Fruit fly (Drosophila melanogaster) whole organism, pupa: ENCODE measurements around the gene CG32812.

Experiments used
- CG10348 ChIP-seq: fragments of 200-800 bp; sonication (Bioruptor generic); IDR thresholded peaks from 2 replicates; pipeline ENCODE4 v1.3.6; 2022; ENCODE audit warnings: missing biosample characterization, missing genetic modification characterization
- CG12605 ChIP-seq: fragments of 200-800 bp; sonication (Bioruptor generic); IDR thresholded peaks from 2 replicates; pipeline ENCODE4 v1.3.6; 2022; ENCODE audit warnings: missing biosample characterization, missing genetic modification characterization
- CG13204 ChIP-seq: fragments of 200-800 bp; sonication (Bioruptor generic); optimal IDR thresholded peaks from 2 replicates; lab custom pipeline; 2018; ENCODE audit warnings: missing biosample characterization, mild to moderate bottlenecking, missing genetic modification characterization, moderate library complexity
- CG14655 ChIP-seq: fragments of 200-800 bp; sonication (Bioruptor generic); optimal IDR thresholded peaks from 3 replicates; lab custom pipeline; 2017; ENCODE audit warnings: mild to moderate bottlenecking, missing biosample characterization, missing genetic modification reagents, missing genetic modification characterization
- CG15710 ChIP-seq: fragments of 200-800 bp; sonication (Bioruptor generic); optimal IDR thresholded peaks from 2 replicates; lab custom pipeline; 2018; ENCODE audit warnings: missing biosample characterization, mild to moderate bottlenecking, missing genetic modification characterization, moderate library complexity
- CG17806 ChIP-seq: fragments of 200-800 bp; sonication (Bioruptor generic); optimal IDR thresholded peaks from 2 replicates; lab custom pipeline; 2018; ENCODE audit warnings: missing biosample characterization, mild to moderate bottlenecking, missing genetic modification characterization, moderate library complexity
- CG32121 ChIP-seq: fragments of 200-800 bp; sonication (Bioruptor generic); IDR thresholded peaks from 2 replicates; pipeline ENCODE4 v1.3.6; 2022; ENCODE audit warnings: missing biosample characterization, missing genetic modification characterization
- CG34367 ChIP-seq: fragments of 200-800 bp; sonication (Bioruptor generic); optimal IDR thresholded peaks from 2 replicates; lab custom pipeline; 2018; ENCODE audit warnings: missing biosample characterization, mild to moderate bottlenecking, missing genetic modification characterization
- CG4496 ChIP-seq: fragments of 200-800 bp; sonication (Bioruptor generic); IDR thresholded peaks from 3 replicates; pipeline ENCODE4 v1.3.6; 2022; ENCODE audit warnings: missing biosample characterization, missing genetic modification characterization
- CG8159 ChIP-seq: fragments of 200-800 bp; sonication (Bioruptor generic); optimal IDR thresholded peaks from 3 replicates; lab custom pipeline; 2018; ENCODE audit warnings: missing biosample characterization, mild to moderate bottlenecking, missing genetic modification characterization, moderate library complexity
- CG8301 ChIP-seq: fragments of 200-800 bp; sonication (Bioruptor generic); optimal IDR thresholded peaks from 2 replicates; lab custom pipeline; 2018; ENCODE audit warnings: missing biosample characterization, mild to moderate bottlenecking, missing genetic modification characterization
- CG9948 ChIP-seq: fragments of 200-800 bp; sonication (Bioruptor generic); optimal IDR thresholded peaks from 2 replicates; lab custom pipeline; 2018; ENCODE audit warnings: missing biosample characterization, mild to moderate bottlenecking, missing genetic modification characterization, moderate library complexity
- D1 ChIP-seq: fragments of 200-800 bp; sonication (Bioruptor generic); optimal IDR thresholded peaks from 2 replicates; lab custom pipeline; 2018; ENCODE audit warnings: missing biosample characterization, mild to moderate bottlenecking, missing genetic modification characterization, moderate library complexity
- EcR ChIP-seq: fragments of 200-800 bp; sonication (Bioruptor generic); optimal IDR thresholded peaks from 3 replicates; lab custom pipeline; 2019; ENCODE audit warnings: missing biosample characterization, missing genetic modification characterization, mild to moderate bottlenecking, moderate library complexity, missing genetic modification reagents
- Ets98B ChIP-seq: fragments of 200-800 bp; sonication (Bioruptor generic); IDR thresholded peaks from 2 replicates; pipeline ENCODE4 v1.3.6; 2022; ENCODE audit warnings: missing biosample characterization, missing genetic modification characterization
- Pif1A ChIP-seq: fragments of 200-800 bp; sonication (Bioruptor generic); optimal IDR thresholded peaks from 3 replicates; lab custom pipeline; 2016; ENCODE audit warnings: missing biosample characterization, missing genetic modification characterization
- Pif1B ChIP-seq: fragments of 200-800 bp; sonication (Bioruptor generic); optimal IDR thresholded peaks from 3 replicates; lab custom pipeline; 2016; ENCODE audit warnings: missing biosample characterization, missing genetic modification characterization
- Snoo ChIP-seq: fragments of 200-800 bp; sonication (Bioruptor generic); optimal IDR thresholded peaks from 3 replicates; lab custom pipeline; 2017; ENCODE audit warnings: missing biosample characterization, mild to moderate bottlenecking, missing genetic modification characterization, inconsistent platforms
- fd96Ca ChIP-seq: fragments of 200-800 bp; sonication (Bioruptor generic); IDR thresholded peaks from 3 replicates; pipeline ENCODE4 v1.3.6; 2022; ENCODE audit warnings: missing biosample characterization, missing genetic modification characterization
- gl ChIP-seq: fragments of 200-800 bp; sonication (Bioruptor generic); optimal IDR thresholded peaks from 2 replicates; lab custom pipeline; 2018; ENCODE audit warnings: missing biosample characterization, mild to moderate bottlenecking, missing genetic modification characterization
- rn ChIP-seq: fragments of 200-800 bp; sonication (Bioruptor generic); IDR thresholded peaks from 2 replicates; pipeline ENCODE4 v1.3.6; 2022; ENCODE audit warnings: missing biosample characterization, missing genetic modification characterization

Gene CG32812

dm6 chrX:1320144-1320981 is 33.3 kb downstream of the CG32812 start:
- TF ChIP-seq CG13204 (GFP tag; lab: Kevin White, UChicago) (peak; percentile 10), CG9948 (tag; lab: Kevin White, UChicago) (no peak), CG8159 (tag; lab: Kevin White, UChicago) (peak; percentile 3), Ets98B (no peak), CG14655 (peak; percentile 18), gl (tag; lab: Kevin White, UChicago) (no peak), Snoo (tag; lab: Kevin White, UChicago) (peak; percentile 29), CG15710 (tag; lab: Kevin White, UChicago) (no peak), EcR (GFP tag; lab: Kevin White, UChicago) (peak; percentile 84), Pif1A (GFP tag; lab: Kevin White, UChicago) (no peak)

- TF ChIP-seq Ets98B (no peak), CG14655 (no peak), Snoo (tag; lab: Kevin White, UChicago) (no peak), CG13204 (GFP tag; lab: Kevin White, UChicago) (no peak), CG34367 (tag; lab: Kevin White, UChicago) (no peak), CG8159 (tag; lab: Kevin White, UChicago) (no peak), EcR (GFP tag; lab: Kevin White, UChicago) (peak; percentile 46)
- TF ChIP-seq, all 21 proteins: peak for 1
Measured at dm6 chrX:1321043-1321442, 34.0 kb downstream of the CG32812 start.

DNA sequence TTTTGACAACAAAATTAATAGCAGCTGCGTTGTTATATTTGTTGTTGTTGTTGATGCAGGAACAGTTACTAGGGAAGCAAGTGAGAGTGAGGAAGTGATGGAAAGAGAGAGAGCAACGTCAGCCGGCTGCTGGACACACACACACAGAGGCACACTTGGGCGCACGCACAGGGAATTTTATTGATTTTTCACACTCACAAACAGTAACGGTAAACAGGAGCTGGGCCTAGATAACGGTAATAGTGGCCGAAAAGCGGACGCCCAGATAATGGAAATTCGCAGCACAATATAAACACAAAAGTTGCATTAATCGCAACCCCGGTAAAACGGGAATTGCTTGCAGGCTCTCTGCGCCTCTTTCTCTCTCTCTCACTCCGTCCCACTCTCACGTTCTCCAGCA is 34.6 kb downstream of the CG32812 start:
- TF ChIP-seq CG13204 (GFP tag; lab: Kevin White, UChicago) (no peak), CG14655 (no peak), CG4496 (GFP tag; lab: Robert Waterston, UW) (no peak), Ets98B (no peak), CG10348 (GFP tag; lab: Robert Waterston, UW) (no peak)

DNA sequence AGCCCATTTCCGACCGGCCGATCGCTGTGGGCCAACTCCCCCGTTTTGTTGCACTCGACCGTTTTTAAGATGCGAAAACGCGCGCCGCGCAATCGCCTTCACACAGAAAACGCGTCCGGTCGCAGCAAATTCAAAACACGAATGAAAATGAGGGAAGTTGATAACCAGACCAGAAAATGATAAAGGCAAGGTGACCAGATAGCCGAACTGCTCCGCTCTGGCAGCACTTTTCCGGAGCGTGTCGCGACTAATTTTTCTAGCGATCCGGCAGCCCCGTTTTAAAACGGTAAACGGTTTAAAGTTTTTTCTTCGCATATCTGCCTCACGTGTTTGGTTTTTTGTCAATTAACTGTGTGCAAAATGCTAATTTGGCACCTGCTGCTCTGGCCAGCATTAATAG is 35.1 kb downstream of the CG32812 start, which contains the start of gene DAAM:
TSS of gene DAAM (minus strand) at position 149 of the 400 bp plus-strand sequence.
- TF ChIP-seq CG17806 (tag; lab: Kevin White, UChicago) (no peak), CG4496 (GFP tag; lab: Robert Waterston, UW) (peak; percentile 39; the same call in 1 of the 3 replicates), EcR (GFP tag; lab: Kevin White, UChicago) (peak; percentile 13), Pif1A (GFP tag; lab: Kevin White, UChicago) (no peak), CG32121 (GFP tag; lab: Robert Waterston, UW) (0 out of 2 replicates have a peak, but pooled peaks have one; percentile 16)
- TF ChIP-seq, all 21 proteins: peak for 3

- no peak for TF ChIP-seq CG17806 (tag; lab: Kevin White, UChicago)
- TF ChIP-seq CG8159 (tag; lab: Kevin White, UChicago): no peak
- no peak for TF ChIP-seq CG14655
- peak; percentile 56 for TF ChIP-seq EcR (GFP tag; lab: Kevin White, UChicago)
- no peak for TF ChIP-seq CG9948 (tag; lab: Kevin White, UChicago)
- no peak for TF ChIP-seq gl (tag; lab: Kevin White, UChicago)
- 0 out of 3 replicates have a peak, but pooled peaks have one; percentile 14 for TF ChIP-seq fd96Ca (GFP tag; lab: Robert Waterston, UW)
- 0 out of 2 replicates have a peak, but pooled peaks have one; percentile 10 for TF ChIP-seq CG32121 (GFP tag; lab: Robert Waterston, UW)
- TF ChIP-seq Ets98B: peak; percentile 56; the same call in 1 of the 2 replicates
- no peak for TF ChIP-seq CG10348 (GFP tag; lab: Robert Waterston, UW)
- no peak for TF ChIP-seq CG12605 (GFP tag; lab: Robert Waterston, UW)
- TF ChIP-seq CG8301 (tag; lab: Kevin White, UChicago): no peak
- no peak for TF ChIP-seq Snoo (tag; lab: Kevin White, UChicago)
- TF ChIP-seq D1 (tag; lab: Kevin White, UChicago): no peak
- no peak for TF ChIP-seq Pif1B (GFP tag; lab: Kevin White, UChicago)
- TF ChIP-seq CG13204 (GFP tag; lab: Kevin White, UChicago): peak; percentile 76
- no peak for TF ChIP-seq Pif1A (GFP tag; lab: Kevin White, UChicago)
- TF ChIP-seq rn (GFP tag; lab: Robert Waterston, UW): no peak
- no peak for TF ChIP-seq CG4496 (GFP tag; lab: Robert Waterston, UW)
- no peak for TF ChIP-seq CG34367 (tag; lab: Kevin White, UChicago)
- TF ChIP-seq CG15710 (tag; lab: Kevin White, UChicago): no peak
Measured at dm6 chrX:1337998-1338397, 50.9 kb downstream of the CG32812 start.
